Worm (Caenorhabditis elegans): ENCODE results near the gene Y38F2AR.3.

DNA sequence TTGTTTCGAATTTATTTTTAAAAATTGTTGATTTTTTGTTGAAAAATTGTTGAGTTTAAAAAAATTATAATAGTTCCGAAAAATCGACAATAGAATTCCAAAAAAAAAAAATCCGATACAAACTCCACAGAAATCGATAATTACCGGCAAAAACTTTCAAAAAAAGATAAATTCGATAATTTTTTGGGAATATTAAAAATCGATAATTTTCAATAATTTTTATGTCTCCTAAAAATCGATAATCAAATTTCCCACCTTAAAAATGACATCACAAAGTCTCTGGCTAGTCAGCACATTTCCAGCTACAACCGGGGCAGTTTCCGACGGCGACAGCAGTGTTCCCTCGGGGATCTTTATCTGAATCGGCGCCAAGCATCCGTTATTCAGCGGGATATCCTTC is 16.8 kb downstream of the Y38F2AR.3 start:
- no peak for TF ChIP-seq skn-1 (tag; optimal IDR thresholded peaks at IDR 0.05)
- TF ChIP-seq jun-1 (tag; optimal IDR thresholded peaks at IDR 0.05): no peak
- TF ChIP-seq elt-2 (tag; optimal IDR thresholded peaks at IDR 0.05): no peak
- TF ChIP-seq nfya-1 (tag; optimal IDR thresholded peaks at IDR 0.05; ENCODE audit: insufficient read depth): no peak
- no peak for TF ChIP-seq R02D3.7 (tag; optimal IDR thresholded peaks at IDR 0.05)
- TF ChIP-seq zag-1 (tag; optimal IDR thresholded peaks at IDR 0.05): no peak
- no peak for TF ChIP-seq nhr-77 (tag; optimal IDR thresholded peaks at IDR 0.05)
- no peak for TF ChIP-seq lin-39 (tag; optimal IDR thresholded peaks at IDR 0.05)
- TF ChIP-seq ztf-4 (tag; optimal IDR thresholded peaks at IDR 0.05): no peak
- TF ChIP-seq unc-62 (GFP tag; optimal IDR thresholded peaks at IDR 0.05): no peak
- TF ChIP-seq fos-1 (tag; optimal IDR thresholded peaks at IDR 0.05): no peak
- no peak for TF ChIP-seq nhr-11 (tag; optimal IDR thresholded peaks at IDR 0.05)

All from whole organism, L3 larva.